Worm (Caenorhabditis elegans) whole organism, late embryonic: ENCODE data around the gene C29G2.6.

Source experiments
- C08G9.2 ChIP-seq: sonication (generic microtip); optimal IDR thresholded peaks from 2 replicates; lab custom pipeline; 2016; ENCODE audit warnings: mild to moderate bottlenecking, missing genetic modification characterization, moderate library complexity, missing compliant biosample characterization
- ama-1 ChIP-seq: fragments of 150-350 bp; optimal IDR thresholded peaks from 2 replicates; lab custom pipeline; 2014
- eyg-1 ChIP-seq: sonication (generic microtip); optimal IDR thresholded peaks from 2 replicates; lab custom pipeline; 2016; ENCODE audit warnings: missing genotype, missing genetic modification characterization, missing compliant biosample characterization
- mec-3 ChIP-seq: sonication (generic microtip); optimal IDR thresholded peaks from 2 replicates; lab custom pipeline; 2016; ENCODE audit warnings: borderline replicate concordance, missing genetic modification characterization, missing compliant biosample characterization
- pat-9 ChIP-seq: fragments of 200-800 bp; sonication (Bioruptor generic); optimal IDR thresholded peaks from 2 replicates; lab custom pipeline; 2018; ENCODE audit warnings: mild to moderate bottlenecking, missing genetic modification characterization, moderate library complexity, missing compliant biosample characterization

ce11 chrV:2589834-2590233 is 4.1 kb upstream of the C29G2.6 start:
- TF ChIP-seq eyg-1 (no peak), mec-3 (tag; lab: Kevin White, UChicago) (no peak), pat-9 (tag; lab: Kevin White, UChicago) (no peak), C08G9.2 (tag; lab: Kevin White, UChicago) (no peak), ama-1 (no peak)
